Worm (Caenorhabditis elegans): ENCODE results near the gene set-21.

The set-21 gene

DNA sequence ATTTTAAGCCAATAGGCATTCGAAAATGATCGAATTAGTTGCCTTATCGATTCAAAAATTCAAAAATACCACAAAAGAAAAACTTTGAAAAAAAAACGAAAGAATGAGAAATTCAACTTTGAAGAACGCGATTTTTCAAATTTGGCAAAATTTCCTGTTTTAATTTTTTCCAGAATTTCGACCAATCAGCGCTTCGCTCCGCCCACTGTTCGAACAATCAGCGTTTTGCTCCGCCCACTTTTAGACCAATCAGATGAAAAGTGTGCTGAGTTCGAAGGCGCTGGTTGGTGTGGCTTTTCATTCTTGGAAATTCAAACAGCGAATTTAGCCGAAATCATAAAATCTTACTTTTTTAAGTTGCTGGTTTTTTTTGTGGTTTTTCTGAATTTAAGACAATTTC lies 6.9 kb downstream of the set-21 start:
- no peak for TF ChIP-seq Y48G9A.11 (GFP tag; IDR thresholded peaks at IDR 0.05)
- peak; percentile 24 for TF ChIP-seq aha-1 (tag)

DNA sequence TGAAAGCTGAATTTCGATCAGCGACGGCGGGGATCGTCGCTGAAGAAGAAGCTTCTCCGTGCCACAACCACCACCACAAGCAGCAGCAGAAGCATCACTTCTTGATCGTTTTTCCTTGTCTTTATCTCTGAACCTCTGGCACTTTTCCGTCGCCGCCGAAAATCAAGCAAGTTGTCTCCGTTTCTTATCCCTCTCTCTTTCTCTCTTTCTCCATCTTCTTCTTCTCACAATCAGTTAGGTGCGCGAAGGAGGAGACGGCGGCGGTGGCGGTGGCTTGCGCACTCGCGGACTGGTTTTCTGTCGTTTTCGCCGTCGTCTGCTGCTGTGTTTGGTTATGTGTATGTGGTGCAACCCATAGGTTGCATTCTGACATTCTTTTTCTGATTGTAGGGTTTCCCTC lies 7.8 kb downstream of the set-21 start:
- TF ChIP-seq mes-2 (tag; optimal IDR thresholded peaks at IDR 0.05; ENCODE audit: poor library complexity, severe bottlenecking) (peak; percentile 2), aha-1 (tag) (peak; percentile 47), mep-1 (tag; optimal IDR thresholded peaks at IDR 0.05) (peak; percentile 39), daf-16 (GFP tag; optimal IDR thresholded peaks at IDR 0.05) (no peak), daf-16 (tag; optimal IDR thresholded peaks at IDR 0.05) (no peak), pqm-1 (tag; optimal IDR thresholded peaks at IDR 0.05) (no peak), lin-1 (GFP tag; IDR thresholded peaks at IDR 0.05) (peak; percentile 16; the same call in 1 of the 2 replicates), pha-4 (GFP tag; IDR thresholded peaks at IDR 0.05) (0 out of 2 replicates have a peak, but pooled peaks have one; percentile 14), pha-4 (tag; optimal IDR thresholded peaks at IDR 0.05) (no peak), dve-1 (tag; optimal IDR thresholded peaks at IDR 0.05; ENCODE audit: insufficient read depth) (no peak), hlh-11 (tag; optimal IDR thresholded peaks at IDR 0.05) (peak; percentile 59), madf-5 (GFP tag; IDR thresholded peaks at IDR 0.05) (no peak), cey-2 (tag; optimal IDR thresholded peaks at IDR 0.05; ENCODE audit: borderline replicate concordance, insufficient read depth) (no peak), nhr-48 (tag; optimal IDR thresholded peaks at IDR 0.05) (no peak), daf-8 (GFP tag; IDR thresholded peaks at IDR 0.05) (no peak), nhr-77 (tag; optimal IDR thresholded peaks at IDR 0.05) (no peak), mxl-2 (GFP tag; conservative IDR thresholded peaks at IDR 0.05) (no peak), lin-39 (tag; optimal IDR thresholded peaks at IDR 0.05) (no peak), unc-39 (tag; optimal IDR thresholded peaks at IDR 0.05) (no peak), zip-2 (tag; optimal IDR thresholded peaks at IDR 0.05) (no peak), mxl-3 (GFP tag; optimal IDR thresholded peaks at IDR 0.05) (peak; percentile 68), hmg-1.1 (GFP tag; IDR thresholded peaks at IDR 0.05) (peak; percentile 46), hlh-30 (tag; optimal IDR thresholded peaks at IDR 0.05; ENCODE audit: insufficient read depth) (peak; percentile 2), tra-1 (GFP tag; IDR thresholded peaks at IDR 0.05) (no peak), daf-19 (GFP tag; conservative IDR thresholded peaks at IDR 0.05) (no peak), R02D3.7 (tag; optimal IDR thresholded peaks at IDR 0.05) (no peak), egl-43 (GFP tag; IDR thresholded peaks at IDR 0.05) (peak; percentile 37; the same call in 1 of the 2 replicates), set-16 (GFP tag; IDR thresholded peaks at IDR 0.05) (peak; percentile 64), mdl-1 (tag; optimal IDR thresholded peaks at IDR 0.05) (peak in 1 of 2 experiments; percentile 52), lin-38 (GFP tag; IDR thresholded peaks at IDR 0.05) (peak; percentile 22; the same call in 1 of the 2 replicates)

DNA sequence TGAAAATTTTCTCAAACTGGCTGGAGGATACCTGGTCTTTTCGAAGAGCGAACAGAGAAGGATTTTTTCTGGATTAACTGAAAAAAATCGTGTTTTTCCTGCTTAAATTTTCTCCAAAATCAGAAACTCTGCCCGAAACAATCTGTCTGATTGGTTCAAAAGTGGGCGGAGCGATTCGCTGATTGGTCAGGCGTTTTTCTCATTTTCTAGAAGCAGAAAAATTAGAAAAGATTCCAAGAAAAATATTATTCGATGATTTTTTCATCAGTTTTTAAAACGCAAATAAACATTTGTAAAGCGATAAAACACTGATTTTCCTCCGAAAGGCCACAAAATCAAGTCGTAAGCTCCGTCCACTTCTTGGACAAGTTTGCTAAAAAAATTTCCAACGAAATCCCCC lies 8.2 kb downstream of the set-21 start:
- no peak for TF ChIP-seq madf-5 (GFP tag; IDR thresholded peaks at IDR 0.05)
- no peak for TF ChIP-seq ceh-44 (GFP tag; IDR thresholded peaks at IDR 0.05)
- no peak for TF ChIP-seq tra-1 (GFP tag; IDR thresholded peaks at IDR 0.05)
- TF ChIP-seq dve-1 (tag; optimal IDR thresholded peaks at IDR 0.05; ENCODE audit: insufficient read depth) = no peak
- no peak for TF ChIP-seq mxl-3 (GFP tag; optimal IDR thresholded peaks at IDR 0.05)

DNA sequence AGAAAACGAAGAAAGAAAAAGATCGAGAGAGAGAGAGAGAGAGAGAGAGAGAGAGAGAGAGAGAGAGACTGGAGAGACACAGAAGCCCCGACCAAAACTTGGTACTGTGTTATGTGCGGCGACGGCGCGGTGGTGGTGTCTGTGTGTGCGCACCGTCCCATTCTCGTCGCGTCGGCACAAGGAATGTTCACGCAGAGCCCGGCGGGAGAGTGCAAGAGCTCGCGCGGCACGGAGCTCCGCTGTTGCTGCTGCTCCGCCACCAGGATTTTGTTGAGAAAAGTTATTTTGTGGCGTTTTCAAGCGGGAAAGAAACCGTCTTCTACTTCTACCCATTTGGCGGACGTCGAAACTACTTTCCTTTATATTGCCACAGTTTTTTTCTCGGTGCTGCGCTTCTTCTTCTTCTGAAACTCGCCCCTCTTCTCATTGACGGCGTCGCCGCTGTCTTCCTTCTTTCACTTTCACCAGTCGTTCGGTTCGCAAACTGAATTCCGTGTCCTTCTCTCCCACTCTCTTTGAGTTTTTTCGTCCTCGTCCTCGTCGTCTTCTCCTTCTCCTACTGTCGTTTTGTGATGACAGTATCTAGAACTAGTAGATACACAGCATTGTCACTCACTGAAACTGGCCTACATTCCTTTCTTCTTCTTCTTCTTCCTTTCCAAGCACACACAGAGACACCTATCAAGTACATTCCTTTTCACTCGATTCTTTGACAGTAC lies 8.9 kb downstream of the set-21 start:
- no peak for TF ChIP-seq daf-16 (GFP tag; optimal IDR thresholded peaks at IDR 0.05)
- TF ChIP-seq daf-16 (tag; optimal IDR thresholded peaks at IDR 0.05) = peak; percentile 3
- no peak for TF ChIP-seq nhr-102 (tag; optimal IDR thresholded peaks at IDR 0.05)
- no peak for TF ChIP-seq dpl-1 (GFP tag; optimal IDR thresholded peaks at IDR 0.05)
- no peak for TF ChIP-seq spr-3 (GFP tag; optimal IDR thresholded peaks at IDR 0.05)
- TF ChIP-seq F26F4.8 (GFP tag; conservative IDR thresholded peaks at IDR 0.05) = no peak
- no peak for TF ChIP-seq zag-1 (tag; optimal IDR thresholded peaks at IDR 0.05)
- no peak for TF ChIP-seq tra-1 (GFP tag; IDR thresholded peaks at IDR 0.05)
- peak; percentile 95 for TF ChIP-seq set-16 (GFP tag; IDR thresholded peaks at IDR 0.05)
- TF ChIP-seq lir-3 (tag; optimal IDR thresholded peaks at IDR 0.05) = no peak
- TF ChIP-seq madf-9 (GFP tag; conservative IDR thresholded peaks at IDR 0.05) = 0 out of 2 replicates have a peak, but pooled peaks have one; percentile 13
- no peak for TF ChIP-seq lin-13 (GFP tag; optimal IDR thresholded peaks at IDR 0.05)
- TF ChIP-seq F44E2.7 (GFP tag; IDR thresholded peaks at IDR 0.05) = 0 out of 2 replicates have a peak, but pooled peaks have one; percentile 36
- no peak for TF ChIP-seq sdz-12 (GFP tag; optimal IDR thresholded peaks at IDR 0.05)
- TF ChIP-seq lin-38 (GFP tag; IDR thresholded peaks at IDR 0.05) = peak; percentile 18
- no peak for TF ChIP-seq daf-8 (GFP tag; IDR thresholded peaks at IDR 0.05)
- TF ChIP-seq duxl-1 (tag; optimal IDR thresholded peaks at IDR 0.05; ENCODE audit: poor library complexity) = no peak
- TF ChIP-seq mxl-3 (GFP tag; optimal IDR thresholded peaks at IDR 0.05) = peak; percentile 29
- TF ChIP-seq nhr-25 (tag; optimal IDR thresholded peaks at IDR 0.05; ENCODE audit: borderline replicate concordance, insufficient read depth) = peak; percentile 1
